Fruit fly (Drosophila melanogaster): ENCODE data around the gene Blos3.

Gene Blos3

DNA sequence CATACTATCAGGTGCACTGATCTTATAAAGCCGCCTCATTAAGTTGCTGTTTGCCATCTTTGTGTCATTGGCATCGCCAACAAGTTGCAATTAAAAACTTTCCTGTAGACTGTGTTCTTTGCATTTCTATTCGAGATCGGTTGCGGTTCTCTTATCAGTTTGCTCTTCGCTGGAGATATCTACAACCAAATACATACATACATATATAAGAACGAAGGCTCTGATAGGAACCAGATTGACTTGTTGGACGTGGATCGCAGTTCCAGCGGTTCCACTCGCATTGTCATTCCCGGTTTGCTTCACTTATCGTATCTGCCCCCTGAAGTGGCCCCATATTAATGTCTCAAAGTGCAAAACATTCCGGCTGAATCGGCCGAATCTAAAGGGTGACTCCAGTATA is 45.2 kb upstream of the Blos3 start:
- TF ChIP-seq ovo (GFP tag; optimal IDR thresholded peaks at IDR 0.05) (no peak), toe (GFP tag; optimal IDR thresholded peaks at IDR 0.05) (no peak), CG1620 (GFP tag; optimal IDR thresholded peaks at IDR 0.05) (no peak), tj (GFP tag; optimal IDR thresholded peaks at IDR 0.05) (no peak), CG5204 (GFP tag; optimal IDR thresholded peaks at IDR 0.05) (no peak), CG7045 (GFP tag; optimal IDR thresholded peaks at IDR 0.05) (no peak), cnc (optimal IDR thresholded peaks at IDR 0.05) (no peak), cic (GFP tag; optimal IDR thresholded peaks at IDR 0.05) (no peak), CG33017 (tag; optimal IDR thresholded peaks at IDR 0.05) (no peak), Hr96 (GFP tag; optimal IDR thresholded peaks at IDR 0.05) (no peak), kay (GFP tag; ENCODE audit: borderline replicate concordance) (no peak), Crg-1 (GFP tag; optimal IDR thresholded peaks at IDR 0.05) (no peak)

- TF ChIP-seq toe (GFP tag; optimal IDR thresholded peaks at IDR 0.05) (no peak), tj (GFP tag; optimal IDR thresholded peaks at IDR 0.05) (no peak), cnc (optimal IDR thresholded peaks at IDR 0.05) (no peak), CG7101 (tag; optimal IDR thresholded peaks at IDR 0.05) (no peak), bab1 (GFP tag; optimal IDR thresholded peaks at IDR 0.05) (no peak), CG33017 (tag; optimal IDR thresholded peaks at IDR 0.05) (no peak), Mnt (GFP tag; optimal IDR thresholded peaks at IDR 0.05) (no peak), Crg-1 (GFP tag; optimal IDR thresholded peaks at IDR 0.05) (no peak), CG12768 (GFP tag; optimal IDR thresholded peaks at IDR 0.05) (no peak), Hr96 (GFP tag; optimal IDR thresholded peaks at IDR 0.05) (no peak), CG11617 (GFP tag; optimal IDR thresholded peaks at IDR 0.05) (no peak), kay (GFP tag; ENCODE audit: borderline replicate concordance) (no peak), pad (GFP tag; optimal IDR thresholded peaks at IDR 0.05) (no peak), Clk (GFP tag; optimal IDR thresholded peaks at IDR 0.05) (no peak), CG14711 (tag; optimal IDR thresholded peaks at IDR 0.05) (no peak), CG7045 (GFP tag; optimal IDR thresholded peaks at IDR 0.05) (no peak), cic (GFP tag; optimal IDR thresholded peaks at IDR 0.05) (no peak), ovo (GFP tag; optimal IDR thresholded peaks at IDR 0.05) (no peak), CG1620 (GFP tag; optimal IDR thresholded peaks at IDR 0.05) (no peak), CG5204 (GFP tag; optimal IDR thresholded peaks at IDR 0.05) (no peak)
Measured at dm6 chr3L:18825993-18826392, 44.0 kb upstream of the Blos3 start.

DNA sequence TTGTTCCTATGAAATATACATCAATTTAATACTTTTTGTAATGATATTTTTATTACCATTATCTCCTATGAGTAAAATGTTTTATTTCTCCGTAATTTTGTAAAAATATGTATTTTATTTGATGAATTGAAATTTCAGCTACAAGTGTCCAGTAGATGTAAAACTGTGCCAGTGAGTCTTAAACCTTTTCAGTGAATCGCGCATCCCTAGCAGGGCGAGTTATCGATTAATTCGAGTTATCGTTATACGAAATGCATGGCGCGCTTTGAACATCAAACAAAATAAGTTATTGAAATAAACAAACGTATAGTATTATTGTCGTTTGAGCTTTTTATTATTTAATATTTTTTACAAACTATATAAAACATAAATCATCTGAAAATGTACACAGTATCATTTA is 41.7 kb upstream of the Blos3 start:
- TF ChIP-seq kay (GFP tag; ENCODE audit: borderline replicate concordance) (peak; percentile 47), cic (GFP tag; optimal IDR thresholded peaks at IDR 0.05) (peak; percentile 10), CG1620 (GFP tag; optimal IDR thresholded peaks at IDR 0.05) (peak; percentile 13), CG14711 (tag; optimal IDR thresholded peaks at IDR 0.05) (peak; percentile 23), toe (GFP tag; optimal IDR thresholded peaks at IDR 0.05) (no peak), bab1 (GFP tag; optimal IDR thresholded peaks at IDR 0.05) (peak; percentile 57), CG33017 (tag; optimal IDR thresholded peaks at IDR 0.05) (no peak)

DNA sequence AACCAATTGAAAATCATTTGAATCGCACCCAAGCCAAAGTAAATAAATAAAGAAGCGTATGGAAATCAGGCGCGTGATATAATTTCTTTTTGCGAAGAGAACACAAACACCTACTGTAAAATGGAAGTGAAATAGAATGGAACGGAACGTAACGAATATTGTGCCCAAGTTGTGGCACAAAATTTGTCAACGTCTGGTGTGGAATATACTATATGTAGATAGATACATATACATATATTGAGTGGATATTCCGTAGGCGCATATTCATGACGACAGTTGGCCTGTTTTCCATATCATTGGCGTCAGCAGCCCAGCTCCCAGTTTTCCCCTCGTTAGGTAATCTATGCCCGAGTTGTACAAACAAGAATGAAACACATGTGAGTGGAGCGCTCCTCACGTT is 37.8 kb upstream of the Blos3 start:
- TF ChIP-seq CG7045 (GFP tag; optimal IDR thresholded peaks at IDR 0.05) (no peak), pad (GFP tag; optimal IDR thresholded peaks at IDR 0.05) (no peak), CG12768 (GFP tag; optimal IDR thresholded peaks at IDR 0.05) (peak; percentile 48), kay (GFP tag; ENCODE audit: borderline replicate concordance) (peak; percentile 72), Mnt (GFP tag; optimal IDR thresholded peaks at IDR 0.05) (no peak), cic (GFP tag; optimal IDR thresholded peaks at IDR 0.05) (peak; percentile 45), tj (GFP tag; optimal IDR thresholded peaks at IDR 0.05) (no peak)

- no peak for TF ChIP-seq Clk (GFP tag; optimal IDR thresholded peaks at IDR 0.05)
- no peak for TF ChIP-seq pad (GFP tag; optimal IDR thresholded peaks at IDR 0.05)
- TF ChIP-seq CG12768 (GFP tag; optimal IDR thresholded peaks at IDR 0.05), result no peak
- TF ChIP-seq CG5204 (GFP tag; optimal IDR thresholded peaks at IDR 0.05), result no peak
Measured at dm6 chr3L:18832708-18833107, 37.3 kb upstream of the Blos3 start.

DNA sequence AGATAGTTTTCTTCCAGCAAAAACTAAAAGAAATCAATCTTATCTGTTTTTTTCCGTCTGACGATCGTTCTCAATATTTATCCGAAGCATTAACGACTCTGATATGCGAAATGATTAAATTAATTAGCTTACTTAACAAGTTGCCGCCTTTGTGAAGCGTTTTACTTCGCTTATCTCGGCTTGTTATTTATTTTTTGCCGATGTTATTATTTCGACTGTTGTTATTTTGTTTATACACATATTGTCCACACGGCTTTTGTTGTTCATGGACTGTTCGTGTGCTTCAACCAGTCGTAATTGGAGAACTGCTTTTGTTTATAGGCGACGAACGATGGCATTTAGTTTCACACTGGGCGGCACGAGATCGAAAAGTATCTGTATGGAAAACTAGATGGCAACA is 36.8 kb upstream of the Blos3 start:
- TF ChIP-seq tj (GFP tag; optimal IDR thresholded peaks at IDR 0.05) (peak; percentile 74), CG7101 (tag; optimal IDR thresholded peaks at IDR 0.05) (peak; percentile 4), kay (GFP tag; ENCODE audit: borderline replicate concordance) (no peak)

DNA sequence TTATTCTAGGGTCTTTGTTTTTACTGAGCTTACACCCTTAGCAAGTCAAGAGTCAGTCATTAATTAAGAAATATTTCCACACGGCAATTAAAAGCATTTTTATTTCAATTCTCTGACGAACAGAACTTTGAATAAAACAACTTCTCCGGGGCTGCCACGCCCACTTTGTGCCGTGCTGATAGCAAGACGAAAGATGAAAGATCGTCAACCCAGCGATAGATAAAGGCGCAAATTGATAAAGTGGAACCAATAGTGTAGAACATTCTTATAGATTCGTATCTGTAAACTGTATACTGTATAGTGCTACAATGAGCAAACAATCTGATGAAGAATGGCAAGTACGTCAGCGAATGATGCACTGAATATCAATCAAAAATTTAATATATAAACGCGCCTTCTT is 35.1 kb upstream of the Blos3 start:
- no peak for TF ChIP-seq pad (GFP tag; optimal IDR thresholded peaks at IDR 0.05)
- TF ChIP-seq Crg-1 (GFP tag; optimal IDR thresholded peaks at IDR 0.05), result no peak
- no peak for TF ChIP-seq Clk (GFP tag; optimal IDR thresholded peaks at IDR 0.05)
- no peak for TF ChIP-seq CG7045 (GFP tag; optimal IDR thresholded peaks at IDR 0.05)
- TF ChIP-seq kay (GFP tag; ENCODE audit: borderline replicate concordance), result no peak
- TF ChIP-seq ovo (GFP tag; optimal IDR thresholded peaks at IDR 0.05), result no peak
- no peak for TF ChIP-seq CG11617 (GFP tag; optimal IDR thresholded peaks at IDR 0.05)
- no peak for TF ChIP-seq CG12768 (GFP tag; optimal IDR thresholded peaks at IDR 0.05)
- no peak for TF ChIP-seq tj (GFP tag; optimal IDR thresholded peaks at IDR 0.05)
- no peak for TF ChIP-seq CG5204 (GFP tag; optimal IDR thresholded peaks at IDR 0.05)
- TF ChIP-seq CG14711 (tag; optimal IDR thresholded peaks at IDR 0.05), result no peak

DNA sequence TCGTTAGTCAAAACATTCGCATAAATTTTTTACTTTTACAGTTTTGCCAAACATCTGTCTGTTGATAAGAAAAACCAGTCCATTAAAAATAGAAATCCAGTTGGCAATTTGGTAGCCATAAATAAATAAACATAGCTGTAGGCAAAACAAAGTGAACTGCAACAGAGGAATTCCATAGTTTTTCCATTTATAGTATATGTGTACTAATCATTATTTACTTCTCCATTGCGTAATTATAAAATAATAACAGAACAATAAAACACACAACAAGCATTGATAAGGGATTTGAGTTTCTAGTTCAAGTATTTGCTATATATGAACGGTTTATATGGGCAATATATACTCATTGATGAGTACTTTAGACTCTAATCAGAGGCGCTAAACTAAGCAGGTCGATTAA is 33.4 kb upstream of the Blos3 start:
- TF ChIP-seq cic (GFP tag; optimal IDR thresholded peaks at IDR 0.05) (peak; percentile 70), CG14711 (tag; optimal IDR thresholded peaks at IDR 0.05) (no peak), CG33017 (tag; optimal IDR thresholded peaks at IDR 0.05) (peak; percentile 44), CG12768 (GFP tag; optimal IDR thresholded peaks at IDR 0.05) (peak; percentile 35), tj (GFP tag; optimal IDR thresholded peaks at IDR 0.05) (no peak), Hr96 (GFP tag; optimal IDR thresholded peaks at IDR 0.05) (no peak)

All from whole organism, adult.